Fruit fly (Drosophila melanogaster) whole organism, embryonic: Measurements from ENCODE around the gene alphaTub67C.

Experiments used
- ATbp ChIP-seq: fragments of 200-800 bp; sonication (Bioruptor generic); optimal IDR thresholded peaks from 2 replicates; lab custom pipeline; 2017; ENCODE audit warnings: missing biosample characterization, mild to moderate bottlenecking, missing genetic modification characterization, missing genetic modification reagents
- Adf1 ChIP-seq: fragments of 200-800 bp; sonication (Bioruptor generic); IDR thresholded peaks from 2 replicates; pipeline ENCODE4 v1.3.6; 2022; ENCODE audit warnings: missing biosample characterization, missing genetic modification characterization
- B-H1 ChIP-seq: fragments of 200-800 bp; sonication (Bioruptor generic); IDR thresholded peaks from 3 replicates; pipeline ENCODE4 v1.3.6; 2022; ENCODE audit warnings: missing biosample characterization, missing genetic modification characterization
- Bgb ChIP-seq: fragments of 200-800 bp; sonication (Bioruptor generic); IDR thresholded peaks from 2 replicates; pipeline ENCODE4 v1.3.6; 2022; ENCODE audit warnings: missing biosample characterization, missing genetic modification characterization; ENCODE audit not compliant: partially characterized antibody
- CG10209 ChIP-seq: fragments of 200-800 bp; sonication (Bioruptor generic); optimal IDR thresholded peaks from 3 replicates; lab custom pipeline; 2017; ENCODE audit warnings: missing biosample characterization, mild to moderate bottlenecking, missing genetic modification characterization, missing genetic modification reagents
- CG10274 ChIP-seq: fragments of 200-800 bp; sonication (Bioruptor generic); optimal IDR thresholded peaks from 3 replicates; lab custom pipeline; 2017; ENCODE audit warnings: missing biosample characterization, mild to moderate bottlenecking, missing genetic modification characterization
- CG11247 ChIP-seq: fragments of 200-800 bp; sonication (Bioruptor generic); IDR thresholded peaks from 2 replicates; pipeline ENCODE4 v1.3.6; 2022; ENCODE audit warnings: missing biosample characterization, missing genetic modification characterization
- CG12942 ChIP-seq: fragments of 200-800 bp; sonication (Bioruptor generic); optimal IDR thresholded peaks from 3 replicates; lab custom pipeline; 2016; ENCODE audit warnings: missing biosample characterization, missing genetic modification characterization
- CG15269 ChIP-seq: fragments of 200-800 bp; sonication (Bioruptor generic); optimal IDR thresholded peaks from 2 replicates; lab custom pipeline; 2018; ENCODE audit warnings: missing biosample characterization, mild to moderate bottlenecking, missing genetic modification characterization, moderate library complexity
- CG17568 ChIP-seq: fragments of 200-800 bp; sonication (Bioruptor generic); optimal IDR thresholded peaks from 2 replicates; lab custom pipeline; 2018; ENCODE audit warnings: missing biosample characterization, mild to moderate bottlenecking, missing genetic modification characterization, moderate library complexity
- CG1792 ChIP-seq: fragments of 200-800 bp; sonication (Bioruptor generic); optimal IDR thresholded peaks from 2 replicates; lab custom pipeline; 2016; ENCODE audit warnings: missing biosample characterization, missing genetic modification characterization
- CG1832 ChIP-seq: fragments of 200-800 bp; sonication (Bioruptor generic); optimal IDR thresholded peaks from 2 replicates; lab custom pipeline; 2017; ENCODE audit warnings: missing biosample characterization, mild to moderate bottlenecking, missing genetic modification characterization, inconsistent platforms
- CG2202 ChIP-seq: fragments of 200-800 bp; sonication (Bioruptor generic); optimal IDR thresholded peaks from 2 replicates; lab custom pipeline; 2018; ENCODE audit warnings: missing biosample characterization, mild to moderate bottlenecking, missing genetic modification characterization
- CG2678 ChIP-seq: fragments of 200-800 bp; sonication (Bioruptor generic); optimal IDR thresholded peaks from 3 replicates; lab custom pipeline; 2019; ENCODE audit warnings: missing biosample characterization, mild to moderate bottlenecking, missing genetic modification characterization, moderate library complexity
- CG31441 ChIP-seq: fragments of 200-800 bp; sonication (Bioruptor generic); IDR thresholded peaks from 2 replicates; pipeline ENCODE4 v1.3.6; 2022; ENCODE audit warnings: missing biosample characterization, missing genetic modification characterization
- CG32532 ChIP-seq: fragments of 200-800 bp; sonication (Bioruptor generic); IDR thresholded peaks from 2 replicates; pipeline ENCODE4 v1.3.6; 2022; ENCODE audit warnings: missing biosample characterization, missing genetic modification characterization
- CG32772 ChIP-seq: fragments of 200-800 bp; sonication (Bioruptor generic); IDR thresholded peaks from 2 replicates; pipeline ENCODE4 v1.3.6; 2022; ENCODE audit warnings: missing biosample characterization, missing genetic modification characterization
- CG3995 ChIP-seq: fragments of 200-800 bp; sonication (Bioruptor generic); optimal IDR thresholded peaks from 3 replicates; lab custom pipeline; 2016; ENCODE audit warnings: missing biosample characterization, missing genetic modification characterization
- CG4360 ChIP-seq: fragments of 200-800 bp; sonication (Bioruptor generic); IDR thresholded peaks from 2 replicates; pipeline ENCODE4 v1.3.6; 2022; ENCODE audit warnings: missing biosample characterization, missing genetic modification characterization
- CG7556 ChIP-seq: fragments of 200-800 bp; sonication (Bioruptor generic); optimal IDR thresholded peaks from 2 replicates; lab custom pipeline; 2017; ENCODE audit warnings: missing biosample characterization, mild to moderate bottlenecking, missing genetic modification characterization
- CG7786 ChIP-seq: fragments of 200-800 bp; sonication (Bioruptor generic); optimal IDR thresholded peaks from 2 replicates; lab custom pipeline; 2016; ENCODE audit warnings: missing biosample characterization, missing genetic modification characterization
- CG8089 ChIP-seq: fragments of 200-800 bp; sonication (Bioruptor generic); optimal IDR thresholded peaks from 3 replicates; lab custom pipeline; 2016; ENCODE audit warnings: missing biosample characterization, missing genetic modification characterization
- CG8924 ChIP-seq: fragments of 200-800 bp; optimal IDR thresholded peaks from 3 replicates; lab custom pipeline; 2019; ENCODE audit warnings: missing biosample characterization, mild to moderate bottlenecking, missing genetic modification characterization, moderate library complexity
- CHES-1-like ChIP-seq: fragments of 200-800 bp; sonication (Bioruptor generic); optimal IDR thresholded peaks from 2 replicates; lab custom pipeline; 2016; ENCODE audit warnings: missing biosample characterization, missing genetic modification characterization
- Chrac-16 ChIP-seq: fragments of 200-800 bp; sonication (Bioruptor generic); optimal IDR thresholded peaks from 3 replicates; lab custom pipeline; 2016; ENCODE audit warnings: missing biosample characterization, missing genetic modification characterization
- CoRest ChIP-seq: fragments of 200-800 bp; sonication (Bioruptor generic); optimal IDR thresholded peaks from 3 replicates; lab custom pipeline; 2018; ENCODE audit warnings: missing biosample characterization, mild to moderate bottlenecking, missing genetic modification characterization, moderate library complexity
- Dfd ChIP-seq, 2 experiments: fragments of >200 bp; optimal IDR thresholded peaks; 2 replicates each; lab custom pipeline; 2017; ENCODE audit warnings: missing biosample characterization in 2 of 2, missing genetic modification characterization in 2 of 2
- Dip3 ChIP-seq: fragments of 200-800 bp; sonication (Bioruptor generic); optimal IDR thresholded peaks from 3 replicates; lab custom pipeline; 2016; ENCODE audit warnings: missing biosample characterization, missing genetic modification characterization
- Elba2 ChIP-seq: fragments of 200-800 bp; sonication (Bioruptor generic); optimal IDR thresholded peaks from 3 replicates; lab custom pipeline; 2016; ENCODE audit warnings: missing biosample characterization, missing genetic modification characterization
- MESR4 ChIP-seq: fragments of 200-800 bp; sonication (Bioruptor generic); optimal IDR thresholded peaks from 2 replicates; lab custom pipeline; 2018; ENCODE audit warnings: missing biosample characterization, mild to moderate bottlenecking, missing genetic modification characterization, moderate library complexity
- Myb ChIP-seq: fragments of 200-800 bp; sonication (Bioruptor generic); optimal IDR thresholded peaks from 2 replicates; lab custom pipeline; 2016; ENCODE audit warnings: missing biosample characterization, missing genetic modification characterization
- NFAT ChIP-seq: fragments of 200-800 bp; sonication (Bioruptor generic); IDR thresholded peaks from 2 replicates; pipeline ENCODE4 v1.3.6; 2022; ENCODE audit warnings: missing biosample characterization, missing genetic modification characterization
- Six4 ChIP-seq: fragments of 200-800 bp; sonication (Bioruptor generic); optimal IDR thresholded peaks from 2 replicates; lab custom pipeline; 2016; ENCODE audit warnings: missing biosample characterization, missing genetic modification characterization
- Sox100B ChIP-seq: fragments of 200-800 bp; sonication (Bioruptor generic); optimal IDR thresholded peaks from 3 replicates; lab custom pipeline; 2018; ENCODE audit warnings: missing biosample characterization, mild to moderate bottlenecking, missing genetic modification characterization
- Taf1 ChIP-seq: fragments of 200-800 bp; sonication (Bioruptor generic); IDR thresholded peaks from 2 replicates; pipeline ENCODE4 v1.3.6; 2022; ENCODE audit warnings: missing biosample characterization, missing genetic modification characterization
- ato ChIP-seq: fragments of 200-800 bp; sonication (Bioruptor generic); IDR thresholded peaks from 2 replicates; pipeline ENCODE4 v1.3.6; 2022; ENCODE audit warnings: missing biosample characterization, missing genetic modification characterization; ENCODE audit not compliant: partially characterized antibody
- en ChIP-seq: fragments of 200-800 bp; sonication (Bioruptor generic); optimal IDR thresholded peaks from 2 replicates; lab custom pipeline; 2016; ENCODE audit warnings: missing biosample characterization, missing genetic modification characterization
- esg ChIP-seq: fragments of 200-800 bp; sonication (Bioruptor generic); conservative IDR thresholded peaks from 2 replicates; pipeline ENCODE4 v1.3.6; 2022; ENCODE audit warnings: missing biosample characterization, missing genetic modification characterization
- eyg ChIP-seq: fragments of 200-800 bp; sonication (Bioruptor generic); optimal IDR thresholded peaks from 3 replicates; lab custom pipeline; 2016; ENCODE audit warnings: missing biosample characterization, missing genetic modification characterization
- fu2 ChIP-seq: fragments of 200-800 bp; sonication (Bioruptor generic); optimal IDR thresholded peaks from 2 replicates; lab custom pipeline; 2016; ENCODE audit warnings: missing biosample characterization, missing genetic modification characterization
- grn ChIP-seq: fragments of 200-800 bp; sonication (Bioruptor generic); optimal IDR thresholded peaks from 3 replicates; lab custom pipeline; 2017; ENCODE audit warnings: missing biosample characterization, missing genetic modification characterization
- hth ChIP-seq: fragments of >200 bp; optimal IDR thresholded peaks from 2 replicates; lab custom pipeline; 2017; ENCODE audit warnings: inconsistent platforms
- lbe ChIP-seq: fragments of 200-800 bp; sonication (Bioruptor generic); optimal IDR thresholded peaks from 2 replicates; lab custom pipeline; 2016; ENCODE audit warnings: missing biosample characterization, mild to moderate bottlenecking, missing genetic modification characterization
- org-1 ChIP-seq: fragments of 200-800 bp; sonication (Bioruptor generic); optimal IDR thresholded peaks from 2 replicates; lab custom pipeline; 2017; ENCODE audit warnings: missing biosample characterization, missing genetic modification characterization
- pita ChIP-seq: fragments of 200-800 bp; sonication (Bioruptor generic); optimal IDR thresholded peaks from 2 replicates; lab custom pipeline; 2017; ENCODE audit warnings: missing biosample characterization, mild to moderate bottlenecking, missing genetic modification characterization
- sc ChIP-seq, 3 experiments: fragments of >200 bp in 2 of 3; fragments of 200-800 bp in 1 of 3; sonication (Bioruptor generic) in 1 of 3; optimal IDR thresholded peaks; 2 replicates in 2 of 3; 3 replicates in 1 of 3; lab custom pipeline; 2017; ENCODE audit warnings: mild to moderate bottlenecking in 1 of 3, missing biosample characterization in 1 of 3, missing genetic modification characterization in 1 of 3, missing genetic modification reagents in 1 of 3
- sd ChIP-seq: fragments of 200-800 bp; sonication (Bioruptor generic); optimal IDR thresholded peaks from 3 replicates; lab custom pipeline; 2018; ENCODE audit warnings: missing biosample characterization, mild to moderate bottlenecking, missing genetic modification characterization, moderate library complexity
- slbo ChIP-seq: fragments of 200-800 bp; sonication (Bioruptor generic); IDR thresholded peaks from 2 replicates; pipeline ENCODE4 v1.3.6; 2022; ENCODE audit warnings: missing biosample characterization, missing genetic modification characterization
- slou ChIP-seq: fragments of 200-800 bp; sonication (Bioruptor generic); optimal IDR thresholded peaks from 3 replicates; lab custom pipeline; 2016; ENCODE audit warnings: missing biosample characterization, missing genetic modification characterization
- tap ChIP-seq: fragments of 200-800 bp; optimal IDR thresholded peaks from 3 replicates; lab custom pipeline; 2019; ENCODE audit warnings: missing biosample characterization, mild to moderate bottlenecking, missing genetic modification characterization, moderate library complexity
- toy ChIP-seq: fragments of 200-800 bp; sonication (Bioruptor generic); IDR thresholded peaks from 2 replicates; pipeline ENCODE4 v1.3.6; 2022; ENCODE audit warnings: missing biosample characterization, missing genetic modification characterization
- zen ChIP-seq: fragments of 200-800 bp; sonication (Bioruptor generic); optimal IDR thresholded peaks from 3 replicates; lab custom pipeline; 2018; ENCODE audit warnings: missing biosample characterization, mild to moderate bottlenecking, missing genetic modification characterization, moderate library complexity

alphaTub67C gene

dm6 chr3L:9675528-9675963 is 5.5 kb upstream of the alphaTub67C start (continued):
- TF ChIP-seq Myb (GFP tag; lab: Kevin White, UChicago): no peak
- TF ChIP-seq CoRest (tag; lab: Kevin White, UChicago): no peak
- no peak for TF ChIP-seq zen (tag; lab: Kevin White, UChicago)
- TF ChIP-seq MESR4 (GFP tag; lab: Kevin White, UChicago): no peak
- no peak; the same call in 1 of the 2 replicates for TF ChIP-seq CG32772 (GFP tag; lab: Robert Waterston, UW)
- TF ChIP-seq NFAT (GFP tag; lab: Robert Waterston, UW): no peak
- no peak for TF ChIP-seq slbo
- TF ChIP-seq esg (GFP tag; lab: Robert Waterston, UW): no peak
- TF ChIP-seq CG17568 (GFP tag; lab: Kevin White, UChicago): no peak
- no peak for TF ChIP-seq tap
- TF ChIP-seq CG2678 (tag; lab: Kevin White, UChicago): peak; percentile 12
- no peak for TF ChIP-seq CG2202 (tag; lab: Kevin White, UChicago)
- no peak for TF ChIP-seq slou (GFP tag; lab: Kevin White, UChicago)
- TF ChIP-seq CG32532 (GFP tag; lab: Robert Waterston, UW): no peak
- TF ChIP-seq CG8089 (GFP tag; lab: Kevin White, UChicago): no peak
- TF ChIP-seq CHES-1-like: no peak
- TF ChIP-seq ATbp (GFP tag; lab: Kevin White, UChicago): no peak
- TF ChIP-seq Taf1 (GFP tag; lab: Robert Waterston, UW): no peak
- TF ChIP-seq Bgb (GFP tag; lab: Robert Waterston, UW): no peak
- no peak for TF ChIP-seq Elba2
- no peak for TF ChIP-seq CG3995 (GFP tag; lab: Kevin White, UChicago)
- TF ChIP-seq fu2: no peak
- TF ChIP-seq grn (GFP tag; lab: Kevin White, UChicago): no peak
- no peak for TF ChIP-seq ato
- no peak for TF ChIP-seq hth (lab: Kevin White, UChicago)
- peak; percentile 76 for TF ChIP-seq lbe
- TF ChIP-seq CG1792 (GFP tag; lab: Kevin White, UChicago): no peak
- TF ChIP-seq CG10209 (GFP tag; lab: Kevin White, UChicago): no peak
- TF ChIP-seq CG15269 (tag; lab: Kevin White, UChicago): peak; percentile 47
- no peak for TF ChIP-seq pita (GFP tag; lab: Kevin White, UChicago)
- TF ChIP-seq B-H1 (GFP tag; lab: Robert Waterston, UW): no peak
- TF ChIP-seq Sox100B (GFP tag; lab: Kevin White, UChicago): no peak
- TF ChIP-seq eyg (GFP tag; lab: Kevin White, UChicago): no peak
- TF ChIP-seq Dip3 (GFP tag; lab: Kevin White, UChicago): no peak
- no peak for TF ChIP-seq CG4360 (GFP tag; lab: Robert Waterston, UW)
- no peak for TF ChIP-seq CG7786
- no peak for TF ChIP-seq CG12942 (GFP tag; lab: Kevin White, UChicago)
- no peak for TF ChIP-seq CG31441 (GFP tag; lab: Robert Waterston, UW)
- peak; percentile 23 for TF ChIP-seq CG8924 (tag; lab: Kevin White, UChicago)
- no peak for TF ChIP-seq toy (GFP tag; lab: Robert Waterston, UW)
- TF ChIP-seq Dfd (GFP tag; optimal IDR thresholded peaks at IDR 0.05; lab: Kevin White, UChicago): no peak
- no peak for TF ChIP-seq CG7556 (GFP tag; lab: Kevin White, UChicago)
- TF ChIP-seq Adf1 (GFP tag; lab: Robert Waterston, UW): peak; percentile 70; the same call in 1 of the 2 replicates
- peak; percentile 25 for TF ChIP-seq sd
- no peak for TF ChIP-seq sc (optimal IDR thresholded peaks at IDR 0.05; lab: Kevin White, UChicago)
- no peak for TF ChIP-seq sc (GFP tag; optimal IDR thresholded peaks at IDR 0.05; lab: Kevin White, UChicago)
- no peak for TF ChIP-seq org-1 (GFP tag; lab: Kevin White, UChicago)
- TF ChIP-seq CG11247: no peak
- no peak for TF ChIP-seq Six4 (GFP tag; lab: Kevin White, UChicago)
- no peak for TF ChIP-seq en
- TF ChIP-seq Chrac-16: no peak
- TF ChIP-seq CG1832 (GFP tag; lab: Kevin White, UChicago): no peak
- no peak for TF ChIP-seq CG10274 (GFP tag; lab: Kevin White, UChicago)
